Fruit fly (Drosophila melanogaster): ENCODE data around the gene Coprox.
A peak's percentile ranks its signal among the peaks of the same experiment; 100 is the strongest.

DNA sequence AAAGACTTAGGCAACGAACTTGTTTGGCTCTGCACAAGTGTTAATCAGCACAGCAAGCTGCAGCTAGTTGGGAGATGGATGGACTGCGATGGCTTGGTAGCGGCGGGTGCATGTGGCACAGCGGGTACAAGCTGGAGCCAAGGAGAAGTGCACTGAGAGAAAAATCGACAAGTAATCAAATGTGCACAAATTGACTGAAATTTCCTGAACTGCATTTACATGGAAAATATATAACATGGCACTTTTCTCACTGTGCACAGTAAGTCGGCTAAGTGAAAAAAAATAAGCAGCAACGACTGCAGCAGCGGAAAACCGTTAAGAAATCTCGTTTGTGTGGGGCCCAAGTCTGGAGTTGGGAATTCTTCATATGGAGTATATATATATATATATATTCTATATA lies 26.9 kb downstream of the Coprox start:
- TF ChIP-seq Hr78 (GFP tag; optimal IDR thresholded peaks at IDR 0.05) (no peak), Abd-B (GFP tag; optimal IDR thresholded peaks at IDR 0.05) (no peak), Mio (GFP tag; optimal IDR thresholded peaks at IDR 0.05) (no peak), psq (GFP tag; optimal IDR thresholded peaks at IDR 0.05) (no peak), br (GFP tag; optimal IDR thresholded peaks at IDR 0.05) (no peak), h (GFP tag; optimal IDR thresholded peaks at IDR 0.05) (peak; percentile 20), CG9705 (GFP tag; optimal IDR thresholded peaks at IDR 0.05) (no peak)

All from whole organism, wandering third instar larva.